Fruit fly (Drosophila melanogaster) S2 (cell line): Measurements from ENCODE around the gene Nhe3.

ENCODE experiments used
- CG8478 ChIP-seq: fragments of >200 bp; optimal IDR thresholded peaks from 2 replicates; lab custom pipeline; 2018
- CTCF ChIP-seq, 2 experiments: fragments of >200 bp; optimal IDR thresholded peaks; 2 replicates each; lab custom pipeline; 2018

Nhe3 gene

DNA sequence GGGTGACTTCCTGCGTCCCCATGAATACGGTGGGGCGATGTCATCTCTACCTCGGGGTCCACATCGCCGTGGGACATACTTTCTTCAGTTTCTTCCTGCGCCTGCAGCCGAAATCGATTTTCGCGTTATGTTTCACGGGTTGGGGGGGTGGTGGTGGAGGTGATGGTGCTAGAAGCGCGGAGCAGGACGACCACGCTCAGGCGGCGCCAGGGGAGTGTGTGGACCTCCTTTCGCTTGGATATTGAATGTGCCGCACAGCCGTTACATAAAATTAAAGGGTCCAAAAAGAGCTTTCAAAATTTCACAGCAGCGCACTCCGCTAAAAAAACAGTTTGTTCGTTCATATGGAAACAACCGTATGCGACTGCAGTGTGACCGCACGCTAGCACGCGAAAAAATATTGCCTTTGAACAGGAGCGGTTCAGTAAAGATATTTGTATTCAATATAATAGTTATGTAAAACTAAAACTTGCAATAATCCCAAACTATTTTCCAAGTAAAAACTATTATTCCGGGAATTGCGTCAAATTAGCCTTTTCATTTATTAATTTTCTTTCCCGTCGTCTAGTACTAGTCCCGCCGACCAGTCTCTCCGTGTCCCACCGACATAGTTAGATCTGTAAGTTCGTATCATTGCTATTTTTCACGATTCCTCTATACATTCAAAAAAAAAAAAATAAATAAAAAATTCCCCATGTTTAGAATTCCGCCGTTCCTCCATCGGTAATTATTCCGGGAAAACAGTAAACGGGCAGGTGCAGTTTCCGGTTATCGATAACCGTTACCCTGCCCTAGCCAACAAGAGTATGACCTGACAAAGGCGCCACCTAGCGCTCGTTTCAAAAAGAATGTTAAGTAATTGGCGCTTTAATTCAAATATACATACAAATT is at the start of gene Nhe3:
TSS of gene Nhe3 (minus strand) at position 373 of the 891 bp plus-strand sequence.
- TF ChIP-seq CTCF (optimal IDR thresholded peaks at IDR 0.05; lab: Kevin White, UChicago) = peak; percentile 89 to 92
- no peak for TF ChIP-seq CG8478 (lab: Kevin White, UChicago)

DNA sequence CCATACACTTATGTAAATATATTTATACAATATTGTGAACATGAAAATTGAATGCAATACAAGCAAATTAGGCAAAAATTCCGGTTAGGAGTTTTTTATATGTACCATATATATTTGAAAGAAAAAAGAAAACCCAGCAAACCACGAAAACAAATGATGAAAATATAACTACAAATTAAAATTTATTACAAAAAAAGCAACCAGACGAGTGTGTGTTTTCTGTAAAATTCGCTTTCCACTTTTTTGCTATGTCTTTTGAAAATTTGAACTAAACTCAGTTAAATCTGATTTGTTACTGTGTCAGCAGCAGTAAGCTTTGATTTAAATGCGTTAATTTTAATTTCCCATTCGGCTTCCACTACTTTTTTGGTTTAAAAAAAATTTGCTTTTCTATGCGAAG is 48.4 kb upstream of the Nhe3 start, which contains the start of gene TTLL3B:
TSS of gene TTLL3B (plus strand) at position 301 of the 400 bp plus-strand sequence.
- TF ChIP-seq CG8478 (lab: Kevin White, UChicago) = no peak
- TF ChIP-seq CTCF (optimal IDR thresholded peaks at IDR 0.05; lab: Kevin White, UChicago) = no peak

DNA sequence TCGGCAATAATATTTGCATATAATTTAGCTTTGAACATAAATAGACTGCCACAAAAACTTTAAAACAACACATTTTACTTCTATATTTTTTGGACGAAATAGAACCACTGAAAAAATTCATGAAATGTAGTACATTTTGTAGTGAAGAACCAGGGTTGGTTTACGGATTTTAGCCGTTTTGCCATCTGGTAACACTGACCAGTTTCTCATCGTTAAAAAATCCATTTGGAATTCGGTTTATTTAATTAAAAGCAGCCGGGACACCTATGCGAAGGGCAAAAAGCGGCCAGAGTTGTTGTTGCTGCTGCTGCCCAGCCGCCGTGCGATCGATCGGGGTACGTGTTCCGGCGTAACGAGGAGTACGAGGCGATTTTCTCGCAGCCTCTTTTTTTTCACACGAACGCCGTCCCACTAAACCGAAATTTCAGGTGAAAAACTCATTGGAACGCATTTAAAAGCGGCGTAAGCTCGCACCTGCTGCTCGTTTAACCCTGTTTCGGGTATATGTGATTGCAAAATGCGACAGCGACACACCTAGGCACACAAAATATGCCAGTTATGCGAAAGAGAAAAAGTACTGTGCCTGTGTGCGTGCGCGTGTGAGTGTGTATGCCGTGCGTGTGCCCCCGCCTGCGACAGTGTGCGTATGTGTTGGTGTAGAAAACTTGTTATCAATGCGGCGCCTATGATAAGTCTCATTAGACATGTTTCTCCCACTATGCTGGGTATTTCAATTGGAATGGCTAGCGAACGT is 39.8 kb upstream of the Nhe3 start, which contains the start of gene Liprin-alpha:
TSS of gene Liprin-alpha (plus strand) at position 154 of the 754 bp plus-strand sequence.
- no peak for TF ChIP-seq CG8478 (lab: Kevin White, UChicago)
- peak in 1 of 2 experiments; percentile 16 for TF ChIP-seq CTCF (optimal IDR thresholded peaks at IDR 0.05; lab: Kevin White, UChicago)

DNA sequence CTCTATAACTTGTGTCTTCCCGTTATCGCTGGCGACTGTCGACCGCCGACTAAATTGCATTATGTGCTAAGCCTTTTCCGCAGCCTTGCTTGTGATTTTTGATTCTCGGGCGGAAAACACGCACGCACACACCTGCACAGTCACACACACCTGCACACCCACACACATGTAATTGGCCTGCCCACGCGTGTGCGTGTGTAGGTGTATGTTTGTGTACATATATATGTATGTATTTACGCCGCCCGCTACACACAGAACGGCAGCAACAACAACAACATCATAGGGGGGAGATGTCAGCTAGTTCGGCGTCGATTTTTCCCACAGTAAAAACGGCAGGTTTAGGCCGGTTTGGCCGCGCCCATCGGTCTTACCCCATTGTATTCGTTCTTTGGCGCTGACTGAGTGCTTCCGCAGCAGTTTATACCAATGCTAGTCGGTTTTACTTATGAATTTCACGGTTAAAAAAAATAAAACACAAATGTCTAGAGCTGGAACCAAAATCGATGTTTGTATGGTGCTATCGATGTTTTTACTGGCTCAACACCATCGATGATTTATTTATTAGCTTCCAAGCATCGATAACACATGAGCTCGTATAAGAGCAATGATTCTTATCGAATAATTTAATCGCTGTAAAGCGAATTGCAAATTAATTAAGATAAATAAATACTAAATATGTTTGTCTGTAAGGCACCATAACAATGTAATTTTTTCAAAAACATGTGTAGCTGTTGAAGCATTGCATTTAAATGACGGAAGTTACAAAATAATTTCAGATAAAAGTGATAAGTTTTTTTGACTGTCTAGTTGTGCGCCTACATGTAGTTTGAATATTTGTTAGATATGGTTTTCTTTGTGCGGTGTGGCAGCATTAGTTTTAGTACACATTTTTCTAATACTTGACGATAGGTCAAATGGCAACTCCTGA is 38.9 kb upstream of the Nhe3 start, which contains the start of gene homer:
TSS of gene homer (minus strand) at position 538 of the 928 bp plus-strand sequence.
- no peak for TF ChIP-seq CTCF (optimal IDR thresholded peaks at IDR 0.05; lab: Kevin White, UChicago)
- no peak for TF ChIP-seq CG8478 (lab: Kevin White, UChicago)

DNA sequence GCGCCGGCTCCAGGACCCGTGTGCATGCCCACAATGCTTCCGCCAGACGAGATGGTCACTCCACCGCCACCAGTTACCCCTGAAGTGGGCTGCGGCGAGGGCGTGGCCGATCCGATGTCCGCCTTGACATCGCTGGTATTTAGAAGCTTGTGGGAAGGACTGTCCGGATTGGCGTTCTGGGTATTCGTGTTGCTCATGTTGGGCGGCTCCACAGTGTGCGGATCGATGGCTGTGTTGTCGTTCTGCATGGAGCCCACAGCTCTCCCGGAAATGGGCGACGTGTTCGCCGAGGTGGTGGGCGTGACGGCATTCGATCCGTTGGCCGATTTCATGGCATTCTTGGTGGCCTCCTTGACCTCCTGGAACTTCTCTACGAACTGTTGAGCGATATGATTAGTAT is 37.5 kb upstream of the Nhe3 start:
- TF ChIP-seq CTCF (optimal IDR thresholded peaks at IDR 0.05; lab: Kevin White, UChicago) = no peak
- no peak for TF ChIP-seq CG8478 (lab: Kevin White, UChicago)

DNA sequence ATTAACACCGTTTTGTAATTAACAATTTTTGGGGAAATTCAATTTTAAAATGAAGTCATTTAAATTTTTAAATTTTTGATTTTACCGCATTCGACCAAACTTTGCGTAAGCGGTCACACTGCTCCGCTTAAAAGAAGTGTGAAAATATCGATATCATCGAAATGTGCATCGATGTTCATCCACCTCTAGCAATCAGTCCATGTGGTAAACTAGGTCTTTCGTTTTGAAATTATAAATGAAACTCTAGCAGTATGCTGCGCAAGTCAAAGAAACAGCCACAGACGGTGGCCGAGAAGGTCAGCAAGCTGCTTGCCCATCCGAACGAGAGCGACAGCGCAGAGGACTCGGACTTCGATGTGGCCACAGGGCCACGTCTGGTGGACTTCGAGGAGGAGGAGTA is 33.3 kb upstream of the Nhe3 start, which contains the start of gene Aatf:
TSS of gene Aatf (plus strand) at position 166 of the 400 bp plus-strand sequence.
- no peak for TF ChIP-seq CG8478 (lab: Kevin White, UChicago)
- TF ChIP-seq CTCF (optimal IDR thresholded peaks at IDR 0.05; lab: Kevin White, UChicago) = peak in 1 of 2 experiments; percentile 23

DNA sequence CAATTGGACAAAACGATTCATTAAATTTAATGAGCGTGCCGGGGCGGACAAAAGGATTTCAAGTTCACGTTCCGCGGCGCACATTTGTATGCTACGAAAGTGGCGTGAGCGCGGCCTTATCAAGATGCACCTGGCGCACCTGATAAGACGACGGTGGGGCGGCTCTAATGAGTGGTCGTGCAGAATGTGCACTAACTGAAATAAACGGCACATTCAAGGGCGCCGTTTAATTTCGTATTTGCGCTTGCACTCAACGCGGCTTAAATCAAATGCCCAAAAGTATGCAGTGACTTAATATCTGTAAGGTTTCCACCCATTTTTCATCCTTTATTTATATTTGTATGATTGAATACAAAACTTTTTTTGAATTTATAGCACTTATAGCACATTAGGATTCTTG is 32.8 kb upstream of the Nhe3 start:
- no peak for TF ChIP-seq CTCF (optimal IDR thresholded peaks at IDR 0.05; lab: Kevin White, UChicago)
- TF ChIP-seq CG8478 (lab: Kevin White, UChicago) = no peak

DNA sequence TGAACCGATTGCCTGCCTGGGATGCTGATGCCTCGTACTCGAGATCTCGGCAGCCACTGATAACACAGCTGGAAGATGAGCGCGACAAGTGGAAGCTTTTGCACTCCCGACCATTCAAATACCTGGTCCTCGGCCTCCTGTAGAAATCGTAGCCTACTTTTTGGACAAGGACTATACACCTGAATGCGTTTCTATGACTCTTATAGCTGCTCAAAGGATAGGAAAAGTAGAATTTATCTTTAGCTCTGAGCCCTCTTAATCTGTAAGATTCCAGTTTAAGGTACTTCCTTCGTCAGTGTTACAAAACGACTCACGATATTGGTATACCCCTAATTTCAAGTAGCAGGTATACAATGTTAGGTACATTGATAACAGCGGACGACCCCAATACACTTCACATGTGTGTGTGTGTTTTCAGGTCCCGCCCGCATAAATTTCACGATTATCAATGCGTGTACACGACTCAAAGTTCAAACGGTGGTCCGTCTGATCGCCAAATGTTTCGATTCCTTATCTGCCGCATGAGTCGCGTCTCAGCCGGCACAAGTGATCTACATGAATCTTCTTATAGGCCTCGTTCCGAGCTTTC is 32.1 kb upstream of the Nhe3 start, which contains the start of gene AkhR:
TSS of gene AkhR (minus strand) at position 5 of the 589 bp plus-strand sequence.
- TF ChIP-seq CTCF (optimal IDR thresholded peaks at IDR 0.05; lab: Kevin White, UChicago) (no peak), CG8478 (lab: Kevin White, UChicago) (no peak)

DNA sequence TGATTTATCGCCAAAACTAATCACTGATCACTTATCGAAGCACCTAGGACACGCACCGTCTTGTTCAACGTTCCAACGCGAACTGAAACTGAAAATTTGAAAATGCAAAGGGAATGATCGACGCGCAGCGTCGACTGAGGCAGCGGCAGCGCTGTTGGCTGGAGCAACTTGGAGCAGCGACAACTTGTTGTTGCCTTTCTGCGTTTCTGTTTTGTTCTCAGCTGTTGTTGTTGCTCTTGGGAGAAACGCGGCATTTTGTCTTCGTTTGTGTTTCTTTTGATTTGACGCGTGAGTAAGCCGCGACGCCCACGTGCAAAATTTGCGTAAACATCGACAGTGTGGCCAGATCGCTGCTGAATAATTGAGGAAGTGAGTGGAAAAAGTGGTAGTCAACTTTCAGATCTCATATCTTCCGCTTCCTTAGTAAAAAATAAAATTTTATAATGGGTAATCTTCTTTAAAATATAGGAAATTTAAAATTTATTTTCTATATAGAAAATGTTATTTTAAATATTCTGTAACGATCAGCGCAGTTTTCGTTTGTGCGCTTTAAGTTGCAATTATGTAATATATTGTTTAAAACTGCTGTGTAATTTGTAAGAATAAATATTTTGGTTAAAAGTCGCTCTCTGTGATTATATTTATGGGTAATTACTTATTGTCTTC is 25.0 kb upstream of the Nhe3 start, which contains the start of gene Tsp:
TSS of gene Tsp (minus strand) at position 90 of the 666 bp plus-strand sequence.
- TF ChIP-seq CG8478 (lab: Kevin White, UChicago) (no peak), CTCF (optimal IDR thresholded peaks at IDR 0.05; lab: Kevin White, UChicago) (no peak)

DNA sequence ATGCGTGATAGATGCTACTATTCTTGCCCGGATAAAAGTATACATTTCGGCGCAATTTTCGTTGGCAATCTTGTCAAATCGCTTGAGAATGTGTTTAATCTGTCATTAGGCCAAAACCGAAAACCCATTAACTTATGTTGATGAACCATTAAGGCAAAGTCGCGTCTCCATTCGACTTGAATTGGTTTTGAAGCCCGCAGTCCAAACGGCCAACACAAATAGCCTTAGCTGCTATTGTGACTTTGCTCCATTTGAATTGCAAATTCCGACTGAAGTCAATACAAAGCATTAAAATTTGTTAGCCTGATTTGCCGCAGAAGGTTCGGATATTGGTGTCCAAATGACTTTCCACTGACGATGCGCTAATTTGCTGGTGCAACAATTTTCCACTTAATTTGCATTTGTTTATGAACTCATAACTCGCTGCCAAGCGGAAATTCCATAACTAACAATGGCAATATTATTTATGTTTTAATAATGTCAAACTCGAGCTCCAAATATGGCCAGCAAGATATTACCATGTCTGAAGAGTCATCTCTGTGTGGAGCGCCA is 22.3 kb upstream of the Nhe3 start:
- TF ChIP-seq CTCF (optimal IDR thresholded peaks at IDR 0.05; lab: Kevin White, UChicago) (no peak), CG8478 (lab: Kevin White, UChicago) (no peak)

DNA sequence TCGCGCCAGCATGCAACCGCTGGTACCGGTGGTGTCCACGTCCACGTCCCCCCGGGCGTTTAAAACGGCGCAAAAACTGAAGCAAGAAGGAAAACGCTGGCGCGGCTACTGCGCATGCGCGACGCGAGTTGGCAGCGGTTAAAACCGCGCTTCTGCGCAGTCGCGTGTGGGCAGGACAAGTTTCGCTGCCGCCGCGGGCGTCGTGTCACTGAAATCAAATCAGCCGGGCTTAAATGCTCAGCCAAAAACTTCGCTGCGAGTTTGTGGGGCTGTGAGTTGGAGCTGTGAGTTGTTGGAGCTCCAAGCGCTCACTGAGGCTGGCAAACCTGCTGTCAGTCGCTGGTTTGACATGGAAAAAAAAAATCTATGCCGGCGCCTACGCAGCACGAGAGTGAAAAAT is 20.9 kb upstream of the Nhe3 start:
- no peak for TF ChIP-seq CG8478 (lab: Kevin White, UChicago)
- no peak for TF ChIP-seq CTCF (optimal IDR thresholded peaks at IDR 0.05; lab: Kevin White, UChicago)

DNA sequence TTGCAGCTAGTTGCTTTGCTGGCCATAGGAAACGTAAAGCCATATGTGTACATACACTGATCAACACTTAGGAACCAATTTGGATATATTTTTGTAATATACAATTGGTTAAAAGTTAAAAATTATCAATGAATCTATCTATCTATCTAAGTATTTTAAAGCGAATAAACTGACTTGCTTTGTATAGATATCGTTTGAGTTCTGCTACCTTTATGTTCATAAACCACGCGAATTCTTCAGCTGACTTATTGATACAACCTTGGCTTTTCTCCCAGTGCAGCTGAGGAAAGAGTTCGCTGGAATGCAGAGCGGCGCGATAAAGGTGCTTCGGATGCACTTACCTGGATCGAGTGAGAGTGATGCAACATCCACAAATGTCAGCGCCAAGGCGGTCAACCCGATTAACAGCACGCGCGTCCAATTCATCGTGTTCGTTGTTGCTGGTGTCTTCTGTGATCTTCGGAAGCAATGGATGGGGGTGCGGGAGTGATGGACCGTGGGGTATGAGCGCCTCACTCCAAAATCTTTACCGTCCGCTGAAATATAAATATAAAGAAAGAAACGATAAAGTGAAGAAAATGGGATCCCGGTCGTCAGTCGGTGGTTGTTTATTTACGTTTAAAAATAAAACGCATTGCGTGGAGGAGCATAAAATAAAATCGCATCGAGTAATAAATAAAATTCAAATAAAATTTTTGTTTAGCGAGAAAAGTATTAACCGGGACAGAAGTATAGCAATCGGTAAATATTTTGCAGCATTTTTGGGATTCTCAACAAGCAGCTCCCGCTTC is 17.4 kb upstream of the Nhe3 start:
- TF ChIP-seq CTCF (optimal IDR thresholded peaks at IDR 0.05; lab: Kevin White, UChicago) (no peak), CG8478 (lab: Kevin White, UChicago) (no peak)
